Fruit fly (Drosophila melanogaster) whole organism, embryonic: ENCODE data around the gene Polr1C.

ENCODE experiments used
- BEAF-32 ChIP-seq: fragments of 200-800 bp; sonication (Bioruptor generic); optimal IDR thresholded peaks from 3 replicates; lab custom pipeline; 2017; ENCODE audit warnings: missing biosample characterization, missing genetic modification characterization, mild to moderate bottlenecking, moderate library complexity, missing genetic modification reagents
- Bteb2 ChIP-seq: fragments of 200-800 bp; sonication (Bioruptor generic); optimal IDR thresholded peaks from 2 replicates; lab custom pipeline; 2016; ENCODE audit warnings: missing biosample characterization, missing genetic modification characterization
- CG10431 ChIP-seq: fragments of 200-800 bp; sonication (Bioruptor generic); optimal IDR thresholded peaks from 3 replicates; lab custom pipeline; 2018; ENCODE audit warnings: missing biosample characterization, mild to moderate bottlenecking, missing genetic modification characterization
- CG10565 ChIP-seq: fragments of 200-800 bp; sonication (Bioruptor generic); optimal IDR thresholded peaks from 3 replicates; lab custom pipeline; 2016; ENCODE audit warnings: missing biosample characterization, mild to moderate bottlenecking, missing genetic modification characterization
- CG12744 ChIP-seq: fragments of 200-800 bp; sonication (Bioruptor generic); optimal IDR thresholded peaks from 2 replicates; lab custom pipeline; 2016; ENCODE audit warnings: missing biosample characterization, missing genetic modification characterization
- CG14441 ChIP-seq: fragments of 200-800 bp; sonication (Bioruptor generic); IDR thresholded peaks from 2 replicates; pipeline ENCODE4 v1.3.6; 2022; ENCODE audit warnings: missing biosample characterization, missing genetic modification characterization
- CG15011 ChIP-seq: fragments of 200-800 bp; sonication (Bioruptor generic); optimal IDR thresholded peaks from 3 replicates; lab custom pipeline; 2018; ENCODE audit warnings: missing biosample characterization, mild to moderate bottlenecking, missing genetic modification characterization
- CG15601 ChIP-seq: fragments of 200-800 bp; sonication (Bioruptor generic); optimal IDR thresholded peaks from 3 replicates; lab custom pipeline; 2019; ENCODE audit warnings: missing biosample characterization, mild to moderate bottlenecking, missing genetic modification characterization, moderate library complexity
- CG16863 ChIP-seq: fragments of 200-800 bp; sonication (Bioruptor generic); optimal IDR thresholded peaks from 3 replicates; lab custom pipeline; 2016; ENCODE audit warnings: missing biosample characterization, missing genetic modification characterization
- CG17186 ChIP-seq: fragments of 200-800 bp; sonication (Bioruptor generic); optimal IDR thresholded peaks from 3 replicates; lab custom pipeline; 2017; ENCODE audit warnings: missing biosample characterization, missing genetic modification reagents, missing genetic modification characterization
- CG34422 ChIP-seq: fragments of 200-800 bp; sonication (Bioruptor generic); IDR thresholded peaks from 3 replicates; pipeline ENCODE4 v1.3.6; 2022; ENCODE audit warnings: missing biosample characterization, missing genetic modification characterization
- CG4730 ChIP-seq: fragments of 200-800 bp; sonication (Bioruptor generic); IDR thresholded peaks from 2 replicates; pipeline ENCODE4 v1.3.6; 2022; ENCODE audit warnings: missing biosample characterization, missing genetic modification characterization
- CG6175 ChIP-seq: fragments of 200-800 bp; sonication (Bioruptor generic); IDR thresholded peaks from 3 replicates; pipeline ENCODE4 v1.3.6; 2022; ENCODE audit warnings: missing biosample characterization, missing genetic modification characterization
- CG8359 ChIP-seq: fragments of 200-800 bp; sonication (Bioruptor generic); optimal IDR thresholded peaks from 2 replicates; lab custom pipeline; 2017; ENCODE audit warnings: missing biosample characterization, mild to moderate bottlenecking, missing genetic modification characterization, borderline replicate concordance
- CG9727 ChIP-seq: fragments of 200-800 bp; sonication (Bioruptor generic); optimal IDR thresholded peaks from 3 replicates; lab custom pipeline; 2017; ENCODE audit warnings: missing biosample characterization, mild to moderate bottlenecking, missing genetic modification characterization
- CoRest ChIP-seq: fragments of 200-800 bp; sonication (Bioruptor generic); optimal IDR thresholded peaks from 3 replicates; lab custom pipeline; 2018; ENCODE audit warnings: missing biosample characterization, mild to moderate bottlenecking, missing genetic modification characterization, moderate library complexity
- Dad ChIP-seq: fragments of 200-800 bp; sonication (Bioruptor generic); optimal IDR thresholded peaks from 3 replicates; lab custom pipeline; 2016; ENCODE audit warnings: missing biosample characterization, missing genetic modification characterization
- Doc3 ChIP-seq: fragments of 200-800 bp; sonication (Bioruptor generic); IDR thresholded peaks from 3 replicates; pipeline ENCODE4 v1.3.6; 2022; ENCODE audit warnings: missing biosample characterization, missing genetic modification characterization; ENCODE audit not compliant: partially characterized antibody
- ERR ChIP-seq: fragments of 200-800 bp; sonication (Bioruptor generic); optimal IDR thresholded peaks from 2 replicates; lab custom pipeline; 2016; ENCODE audit warnings: missing biosample characterization, missing genetic modification characterization
- Gug ChIP-seq: fragments of 200-800 bp; sonication (Bioruptor generic); IDR thresholded peaks from 4 replicates; pipeline ENCODE4 v1.3.6; 2022; ENCODE audit warnings: missing biosample characterization, missing genetic modification characterization
- Hr3 ChIP-seq: fragments of 200-800 bp; sonication (Bioruptor generic); optimal IDR thresholded peaks from 3 replicates; lab custom pipeline; 2016; ENCODE audit warnings: missing biosample characterization, missing genetic modification characterization
- Mrtf ChIP-seq: fragments of 200-800 bp; sonication (Bioruptor generic); IDR thresholded peaks from 3 replicates; pipeline ENCODE4 v1.3.6; 2022; ENCODE audit warnings: missing biosample characterization, missing genetic modification characterization
- NfI ChIP-seq: fragments of 200-800 bp; sonication (Bioruptor generic); optimal IDR thresholded peaks from 3 replicates; lab custom pipeline; 2018; ENCODE audit warnings: missing biosample characterization, mild to moderate bottlenecking, missing genetic modification characterization, moderate library complexity
- Opbp ChIP-seq: fragments of 200-800 bp; sonication (Bioruptor generic); IDR thresholded peaks from 3 replicates; pipeline ENCODE4 v1.3.6; 2022; ENCODE audit warnings: missing biosample characterization, missing genetic modification characterization; ENCODE audit not compliant: partially characterized antibody
- Scr ChIP-seq: fragments of 200-800 bp; sonication (Bioruptor generic); IDR thresholded peaks from 2 replicates; pipeline ENCODE4 v1.3.6; 2022; ENCODE audit warnings: missing biosample characterization, missing genetic modification characterization; ENCODE audit not compliant: partially characterized antibody
- Spps ChIP-seq: fragments of 200-800 bp; sonication (Bioruptor generic); optimal IDR thresholded peaks from 2 replicates; lab custom pipeline; 2018; ENCODE audit warnings: missing biosample characterization, mild to moderate bottlenecking, missing genetic modification characterization
- TFAM ChIP-seq: fragments of 200-800 bp; sonication (Bioruptor generic); optimal IDR thresholded peaks from 2 replicates; lab custom pipeline; 2017; ENCODE audit warnings: missing biosample characterization, missing genetic modification characterization, inconsistent platforms
- Xrp1 ChIP-seq: fragments of 200-800 bp; sonication (Bioruptor generic); IDR thresholded peaks from 2 replicates; pipeline ENCODE4 v1.3.6; 2022; ENCODE audit warnings: missing biosample characterization, missing genetic modification characterization
- bcd ChIP-seq: fragments of 200-800 bp; sonication (Bioruptor generic); optimal IDR thresholded peaks from 2 replicates; lab custom pipeline; 2017; ENCODE audit warnings: missing biosample characterization, mild to moderate bottlenecking, missing genetic modification characterization
- bsh ChIP-seq, 2 experiments: fragments of 200-800 bp; sonication (Bioruptor generic); optimal IDR thresholded peaks; 2 replicates each; lab custom pipeline; 2017 to 2018; ENCODE audit warnings: mild to moderate bottlenecking in 2 of 2, missing biosample characterization in 2 of 2, missing genetic modification characterization in 2 of 2, moderate library complexity in 1 of 2
- cad ChIP-seq: fragments of >200 bp; optimal IDR thresholded peaks from 2 replicates; lab custom pipeline; 2017; ENCODE audit warnings: missing biosample characterization, missing genetic modification characterization
- caup ChIP-seq: fragments of 200-800 bp; sonication (Bioruptor generic); optimal IDR thresholded peaks from 3 replicates; lab custom pipeline; 2017; ENCODE audit warnings: missing biosample characterization, mild to moderate bottlenecking, missing genetic modification characterization, moderate library complexity; ENCODE audit not compliant: severe bottlenecking
- cg ChIP-seq: fragments of 200-800 bp; sonication (Bioruptor generic); optimal IDR thresholded peaks from 3 replicates; lab custom pipeline; 2019; ENCODE audit warnings: missing biosample characterization, mild to moderate bottlenecking, missing genetic modification characterization, moderate library complexity
- chif ChIP-seq, 2 experiments: fragments of 200-800 bp; sonication (Bioruptor generic); optimal IDR thresholded peaks; 3 replicates each; lab custom pipeline; 2016; ENCODE audit warnings: missing biosample characterization in 2 of 2, missing genetic modification characterization in 2 of 2
- ci ChIP-seq: fragments of 200-800 bp; sonication (Bioruptor generic); IDR thresholded peaks from 3 replicates; pipeline ENCODE4 v1.3.6; 2022; ENCODE audit warnings: missing biosample characterization, missing genetic modification characterization
- dati ChIP-seq: fragments of 200-800 bp; sonication (Bioruptor generic); IDR thresholded peaks from 2 replicates; pipeline ENCODE4 v1.3.6; 2022; ENCODE audit warnings: missing biosample characterization, missing genetic modification characterization
- esg ChIP-seq: fragments of 200-800 bp; sonication (Bioruptor generic); conservative IDR thresholded peaks from 2 replicates; pipeline ENCODE4 v1.3.6; 2022; ENCODE audit warnings: missing biosample characterization, missing genetic modification characterization
- fd3F ChIP-seq: fragments of 200-800 bp; sonication (Bioruptor generic); optimal IDR thresholded peaks from 2 replicates; lab custom pipeline; 2018; ENCODE audit warnings: missing biosample characterization, mild to moderate bottlenecking, missing genetic modification characterization, moderate library complexity
- fd64A ChIP-seq: fragments of 200-800 bp; sonication (Bioruptor generic); optimal IDR thresholded peaks from 3 replicates; lab custom pipeline; 2018; ENCODE audit warnings: missing biosample characterization, mild to moderate bottlenecking, missing genetic modification characterization
- gsb ChIP-seq: fragments of 200-800 bp; sonication (Bioruptor generic); IDR thresholded peaks from 2 replicates; pipeline ENCODE4 v1.3.6; 2022; ENCODE audit warnings: missing biosample characterization, missing genetic modification characterization
- gt ChIP-seq: fragments of 200-800 bp; sonication (Bioruptor generic); IDR thresholded peaks from 2 replicates; pipeline ENCODE4 v1.3.6; 2022; ENCODE audit warnings: missing biosample characterization, missing genetic modification characterization
- ham ChIP-seq: fragments of 200-800 bp; sonication (Bioruptor generic); IDR thresholded peaks from 2 replicates; pipeline ENCODE4 v1.3.6; 2022; ENCODE audit warnings: missing biosample characterization, missing genetic modification characterization
- hbn ChIP-seq: fragments of 200-800 bp; sonication (Bioruptor generic); IDR thresholded peaks from 2 replicates; pipeline ENCODE4 v1.3.6; 2022; ENCODE audit warnings: missing biosample characterization, missing genetic modification characterization; ENCODE audit not compliant: partially characterized antibody
- her ChIP-seq: fragments of 200-800 bp; sonication (Bioruptor generic); optimal IDR thresholded peaks from 2 replicates; lab custom pipeline; 2016; ENCODE audit warnings: missing biosample characterization, missing genetic modification characterization
- hkb ChIP-seq, 2 experiments: fragments of 200-800 bp in 1 of 2; fragments of >200 bp in 1 of 2; sonication (Bioruptor generic) in 1 of 2; IDR thresholded peaks in 1 of 2; optimal IDR thresholded peaks in 1 of 2; 2 replicates each; pipeline versions ENCODE4 v1.3.6 to Lab custom; 2017 to 2022; ENCODE audit warnings: missing biosample characterization in 1 of 2, missing genetic modification characterization in 1 of 2
- lbe ChIP-seq: fragments of 200-800 bp; sonication (Bioruptor generic); optimal IDR thresholded peaks from 2 replicates; lab custom pipeline; 2016; ENCODE audit warnings: missing biosample characterization, mild to moderate bottlenecking, missing genetic modification characterization
- pan ChIP-seq, 4 experiments: fragments of >200 bp in 3 of 4; fragments of 200-800 bp in 1 of 4; sonication (Bioruptor generic) in 1 of 4; optimal IDR thresholded peaks in 3 of 4; IDR thresholded peaks in 1 of 4; 2 replicates each; pipeline versions ENCODE4 v1.3.6 to Lab custom; 2017 to 2022; ENCODE audit warnings: missing biosample characterization in 2 of 4, missing genetic modification characterization in 2 of 4, mixed read lengths in 1 of 4
- tna ChIP-seq: fragments of 200-800 bp; sonication (Bioruptor generic); IDR thresholded peaks from 2 replicates; pipeline ENCODE4 v1.3.6; 2022; ENCODE audit warnings: missing biosample characterization, missing genetic modification characterization; ENCODE audit not compliant: partially characterized antibody
- trh ChIP-seq: fragments of 200-800 bp; sonication (Bioruptor generic); optimal IDR thresholded peaks from 2 replicates; lab custom pipeline; 2016; ENCODE audit warnings: missing biosample characterization, missing genetic modification characterization

Gene Polr1C

DNA sequence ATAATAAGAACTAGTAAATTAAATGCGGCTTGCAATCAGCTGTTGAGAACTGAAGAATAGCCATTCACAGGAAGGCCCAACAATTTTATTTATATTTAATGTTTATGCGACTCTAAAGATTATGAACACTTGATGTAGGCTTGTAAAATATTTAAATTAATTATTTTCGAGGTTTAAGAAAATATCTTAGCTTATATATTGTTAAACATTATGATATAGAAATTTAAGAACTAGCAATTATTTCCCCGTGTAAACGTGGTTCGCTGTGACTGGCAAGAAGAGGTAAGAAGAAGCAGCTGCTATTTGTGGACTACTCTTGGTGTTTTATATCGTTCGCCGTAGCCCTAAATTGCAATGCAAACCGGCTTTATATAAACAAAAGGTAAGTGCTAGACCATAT is 23.5 kb upstream of the Polr1C start, which contains the start of the genes mRpL24 and betaggt-I (continued):
- TF ChIP-seq hkb (optimal IDR thresholded peaks at IDR 0.05; lab: Kevin White, UChicago) (no peak), hkb (GFP tag; IDR thresholded peaks at IDR 0.05; lab: Robert Waterston, UW) (peak; percentile 97), CG17186 (GFP tag; lab: Kevin White, UChicago) (peak; percentile 36), Doc3 (GFP tag; lab: Robert Waterston, UW) (no peak), bcd (GFP tag; lab: Kevin White, UChicago) (peak; percentile 97), CG10565 (GFP tag; lab: Kevin White, UChicago) (peak; percentile 71), Bteb2 (GFP tag; lab: Kevin White, UChicago) (peak; percentile 92), CG9727 (GFP tag; lab: Kevin White, UChicago) (peak; percentile 96), CG15011 (GFP tag; lab: Kevin White, UChicago) (peak; percentile 90), esg (GFP tag; lab: Robert Waterston, UW) (peak; percentile 95), TFAM (GFP tag; lab: Kevin White, UChicago) (peak; percentile 53), gt (GFP tag; lab: Robert Waterston, UW) (peak; percentile 90), CG6175 (GFP tag; lab: Robert Waterston, UW) (peak; percentile 92), CG34422 (GFP tag; lab: Robert Waterston, UW) (peak; percentile 98), hbn (GFP tag; lab: Robert Waterston, UW) (no peak), Opbp (no peak), Dad (GFP tag; lab: Kevin White, UChicago) (peak; percentile 49), her (GFP tag; lab: Kevin White, UChicago) (peak; percentile 40), cad (no peak), Hr3 (peak; percentile 96), CG14441 (GFP tag; lab: Robert Waterston, UW) (peak; percentile 97), ci (peak; percentile 98), Scr (GFP tag; lab: Robert Waterston, UW) (no peak; the same call in 1 of the 2 replicates), cg (no peak), ham (GFP tag; lab: Robert Waterston, UW) (peak; percentile 88), CG16863 (GFP tag; lab: Kevin White, UChicago) (peak; percentile 80), BEAF-32 (GFP tag; lab: Kevin White, UChicago) (peak; percentile 39), CG4730 (GFP tag; lab: Robert Waterston, UW) (peak; percentile 92), Spps (tag; lab: Kevin White, UChicago) (peak; percentile 94), CG12744 (GFP tag; lab: Kevin White, UChicago) (peak; percentile 78), fd64A (GFP tag; lab: Kevin White, UChicago) (peak; percentile 53), trh (GFP tag; lab: Kevin White, UChicago) (peak; percentile 89), NfI (GFP tag; lab: Kevin White, UChicago) (peak; percentile 97), dati (GFP tag; lab: Robert Waterston, UW) (peak; percentile 79), ERR (peak; percentile 59), Gug (GFP tag; lab: Robert Waterston, UW) (peak; percentile 89), pan (optimal IDR thresholded peaks at IDR 0.05; lab: Kevin White, UChicago) (no peak), pan (GFP tag; optimal IDR thresholded peaks at IDR 0.05 in 1 of 2, IDR thresholded peaks at IDR 0.05 in 1 of 2) (peak in 1 of 2 experiments; percentile 99), tna (GFP tag; lab: Robert Waterston, UW) (no peak), CG10431 (GFP tag; lab: Kevin White, UChicago) (peak; percentile 76), caup (peak; percentile 93), fd3F (GFP tag; lab: Kevin White, UChicago) (peak; percentile 96), chif (GFP tag; optimal IDR thresholded peaks at IDR 0.05; lab: Kevin White, UChicago) (peak; percentile 82 to 87), bsh (GFP tag; optimal IDR thresholded peaks at IDR 0.05; lab: Kevin White, UChicago) (peak in 1 of 2 experiments; percentile 98), Xrp1 (peak; percentile 99), Mrtf (GFP tag; lab: Robert Waterston, UW) (peak; percentile 91), gsb (GFP tag; lab: Robert Waterston, UW) (peak; percentile 92), CoRest (tag; lab: Kevin White, UChicago) (peak; percentile 98), lbe (GFP tag; lab: Kevin White, UChicago) (peak; percentile 95), CG8359 (peak; percentile 77), CG15601 (tag; lab: Kevin White, UChicago) (peak; percentile 96)
